Fruit fly (Drosophila melanogaster) whole organism, embryonic: Measurements from ENCODE around the gene Rbp6.

Experiments used
- Bteb2 ChIP-seq: fragments of 200-800 bp; sonication (Bioruptor generic); optimal IDR thresholded peaks from 2 replicates; lab custom pipeline; 2016; ENCODE audit warnings: missing biosample characterization, missing genetic modification characterization
- C15 ChIP-seq: fragments of 200-800 bp; sonication (Bioruptor generic); IDR thresholded peaks from 3 replicates; pipeline ENCODE4 v1.3.6; 2022; ENCODE audit warnings: missing biosample characterization, missing genetic modification characterization
- CG10543 ChIP-seq: fragments of 200-800 bp; sonication (Bioruptor generic); optimal IDR thresholded peaks from 3 replicates; lab custom pipeline; 2017; ENCODE audit warnings: missing biosample characterization, mild to moderate bottlenecking, missing genetic modification characterization, moderate library complexity
- CG11560 ChIP-seq: fragments of 200-800 bp; sonication (Bioruptor generic); IDR thresholded peaks from 3 replicates; pipeline ENCODE4 v1.3.6; 2022; ENCODE audit warnings: missing biosample characterization, missing genetic modification characterization
- CG1647 ChIP-seq: fragments of 200-800 bp; sonication (Bioruptor generic); optimal IDR thresholded peaks from 3 replicates; lab custom pipeline; 2016; ENCODE audit warnings: missing biosample characterization, missing genetic modification characterization
- CG17361 ChIP-seq: fragments of 200-800 bp; sonication (Bioruptor generic); IDR thresholded peaks from 3 replicates; pipeline ENCODE4 v1.3.6; 2022; ENCODE audit warnings: missing biosample characterization, missing genetic modification characterization
- CG17829 ChIP-seq: fragments of 200-800 bp; optimal IDR thresholded peaks from 2 replicates; lab custom pipeline; 2019; ENCODE audit warnings: missing biosample characterization, mild to moderate bottlenecking, missing genetic modification characterization, moderate library complexity
- CG2129 ChIP-seq: fragments of 200-800 bp; sonication (Bioruptor generic); IDR thresholded peaks from 2 replicates; pipeline ENCODE4 v1.3.6; 2022; ENCODE audit warnings: missing biosample characterization, missing genetic modification characterization; ENCODE audit not compliant: partially characterized antibody
- CG30403 ChIP-seq: fragments of 200-800 bp; sonication (Bioruptor generic); optimal IDR thresholded peaks from 3 replicates; lab custom pipeline; 2016; ENCODE audit warnings: missing biosample characterization, missing genetic modification characterization
- CG34422 ChIP-seq: fragments of 200-800 bp; sonication (Bioruptor generic); IDR thresholded peaks from 3 replicates; pipeline ENCODE4 v1.3.6; 2022; ENCODE audit warnings: missing biosample characterization, missing genetic modification characterization
- CG4360 ChIP-seq: fragments of 200-800 bp; sonication (Bioruptor generic); IDR thresholded peaks from 2 replicates; pipeline ENCODE4 v1.3.6; 2022; ENCODE audit warnings: missing biosample characterization, missing genetic modification characterization
- CG6254 ChIP-seq: fragments of 200-800 bp; sonication (Bioruptor generic); optimal IDR thresholded peaks from 3 replicates; lab custom pipeline; 2017; ENCODE audit warnings: mild to moderate bottlenecking, missing biosample characterization, missing genetic modification reagents, missing genetic modification characterization
- CG7556 ChIP-seq: fragments of 200-800 bp; sonication (Bioruptor generic); optimal IDR thresholded peaks from 2 replicates; lab custom pipeline; 2017; ENCODE audit warnings: missing biosample characterization, mild to moderate bottlenecking, missing genetic modification characterization
- CG7745 ChIP-seq: fragments of 200-800 bp; sonication (Bioruptor generic); optimal IDR thresholded peaks from 2 replicates; lab custom pipeline; 2018; ENCODE audit warnings: missing biosample characterization, mild to moderate bottlenecking, missing genetic modification characterization, moderate library complexity
- CG9437 ChIP-seq: fragments of 200-800 bp; sonication (Bioruptor generic); optimal IDR thresholded peaks from 2 replicates; lab custom pipeline; 2018; ENCODE audit warnings: missing biosample characterization, mild to moderate bottlenecking, missing genetic modification characterization
- CG9727 ChIP-seq: fragments of 200-800 bp; sonication (Bioruptor generic); optimal IDR thresholded peaks from 3 replicates; lab custom pipeline; 2017; ENCODE audit warnings: missing biosample characterization, mild to moderate bottlenecking, missing genetic modification characterization
- CG9876 ChIP-seq: fragments of 200-800 bp; sonication (Bioruptor generic); optimal IDR thresholded peaks from 2 replicates; lab custom pipeline; 2016; ENCODE audit warnings: missing biosample characterization, missing genetic modification characterization
- Ets65A ChIP-seq: fragments of 200-800 bp; sonication (Bioruptor generic); peaks from one replicate; lab custom pipeline; 2016; ENCODE audit warnings: missing biosample characterization, missing genetic modification characterization
- Gug ChIP-seq: fragments of 200-800 bp; sonication (Bioruptor generic); IDR thresholded peaks from 4 replicates; pipeline ENCODE4 v1.3.6; 2022; ENCODE audit warnings: missing biosample characterization, missing genetic modification characterization
- HLHmδ ChIP-seq: fragments of 200-800 bp; sonication (Bioruptor generic); optimal IDR thresholded peaks from 2 replicates; lab custom pipeline; 2018; ENCODE audit warnings: missing biosample characterization, mild to moderate bottlenecking, missing genetic modification characterization, moderate library complexity
- Hand ChIP-seq: fragments of 200-800 bp; sonication (Bioruptor generic); optimal IDR thresholded peaks from 2 replicates; lab custom pipeline; 2017; ENCODE audit warnings: mild to moderate bottlenecking, missing biosample characterization, missing genetic modification reagents, missing genetic modification characterization
- Hmr ChIP-seq: fragments of 200-800 bp; sonication (Bioruptor generic); optimal IDR thresholded peaks from 3 replicates; lab custom pipeline; 2017; ENCODE audit warnings: mild to moderate bottlenecking, missing biosample characterization, missing genetic modification reagents, missing genetic modification characterization
- Hr3 ChIP-seq: fragments of 200-800 bp; sonication (Bioruptor generic); optimal IDR thresholded peaks from 3 replicates; lab custom pipeline; 2016; ENCODE audit warnings: missing biosample characterization, missing genetic modification characterization
- Max ChIP-seq: fragments of 200-800 bp; sonication (Bioruptor generic); optimal IDR thresholded peaks from 2 replicates; lab custom pipeline; 2016; ENCODE audit warnings: missing biosample characterization, mild to moderate bottlenecking, missing genetic modification characterization
- Neu2 ChIP-seq: fragments of 200-800 bp; sonication (Bioruptor generic); optimal IDR thresholded peaks from 3 replicates; lab custom pipeline; 2016; ENCODE audit warnings: missing biosample characterization, missing genetic modification characterization, borderline replicate concordance
- Sox102F ChIP-seq: fragments of 200-800 bp; sonication (Bioruptor generic); optimal IDR thresholded peaks from 2 replicates; lab custom pipeline; 2018; ENCODE audit warnings: missing biosample characterization, mild to moderate bottlenecking, missing genetic modification characterization, moderate library complexity
- Xrp1 ChIP-seq: fragments of 200-800 bp; sonication (Bioruptor generic); IDR thresholded peaks from 2 replicates; pipeline ENCODE4 v1.3.6; 2022; ENCODE audit warnings: missing biosample characterization, missing genetic modification characterization
- ato ChIP-seq: fragments of 200-800 bp; sonication (Bioruptor generic); IDR thresholded peaks from 2 replicates; pipeline ENCODE4 v1.3.6; 2022; ENCODE audit warnings: missing biosample characterization, missing genetic modification characterization; ENCODE audit not compliant: partially characterized antibody
- chm ChIP-seq: fragments of 200-800 bp; sonication (Bioruptor generic); IDR thresholded peaks from 2 replicates; pipeline ENCODE4 v1.3.6; 2022; ENCODE audit warnings: missing biosample characterization, missing genetic modification characterization
- ci ChIP-seq: fragments of 200-800 bp; sonication (Bioruptor generic); IDR thresholded peaks from 3 replicates; pipeline ENCODE4 v1.3.6; 2022; ENCODE audit warnings: missing biosample characterization, missing genetic modification characterization
- da ChIP-seq: fragments of 200-800 bp; sonication (Bioruptor generic); optimal IDR thresholded peaks from 2 replicates; lab custom pipeline; 2016; ENCODE audit warnings: missing biosample characterization, missing genetic modification characterization
- dimm ChIP-seq: fragments of 200-800 bp; sonication (Bioruptor generic); IDR thresholded peaks from 2 replicates; pipeline ENCODE4 v1.3.6; 2022; ENCODE audit warnings: missing biosample characterization, missing genetic modification characterization
- ems ChIP-seq: fragments of 200-800 bp; sonication (Bioruptor generic); optimal IDR thresholded peaks from 3 replicates; lab custom pipeline; 2016; ENCODE audit warnings: missing biosample characterization, missing genetic modification characterization
- en ChIP-seq: fragments of 200-800 bp; sonication (Bioruptor generic); optimal IDR thresholded peaks from 2 replicates; lab custom pipeline; 2016; ENCODE audit warnings: missing biosample characterization, missing genetic modification characterization
- fd3F ChIP-seq: fragments of 200-800 bp; sonication (Bioruptor generic); optimal IDR thresholded peaks from 2 replicates; lab custom pipeline; 2018; ENCODE audit warnings: missing biosample characterization, mild to moderate bottlenecking, missing genetic modification characterization, moderate library complexity
- ftz-f1 ChIP-seq: fragments of 200-800 bp; sonication (Bioruptor generic); optimal IDR thresholded peaks from 2 replicates; lab custom pipeline; 2016; ENCODE audit warnings: missing biosample characterization, missing genetic modification characterization
- gt ChIP-seq: fragments of 200-800 bp; sonication (Bioruptor generic); IDR thresholded peaks from 2 replicates; pipeline ENCODE4 v1.3.6; 2022; ENCODE audit warnings: missing biosample characterization, missing genetic modification characterization
- klu ChIP-seq: fragments of 200-800 bp; sonication (Bioruptor generic); IDR thresholded peaks from 2 replicates; pipeline ENCODE4 v1.3.6; 2022; ENCODE audit warnings: missing biosample characterization, missing genetic modification characterization
- lola ChIP-seq, 3 experiments: fragments of >200 bp in 2 of 3; fragments of 200-800 bp in 1 of 3; sonication (Bioruptor generic) in 1 of 3; optimal IDR thresholded peaks; 2 replicates each; lab custom pipeline; 2017 to 2019; ENCODE audit warnings: missing biosample characterization in 3 of 3, missing genetic modification characterization in 3 of 3, mild to moderate bottlenecking in 1 of 3, moderate library complexity in 1 of 3
- mirr ChIP-seq: fragments of 200-800 bp; sonication (Bioruptor generic); optimal IDR thresholded peaks from 3 replicates; lab custom pipeline; 2018; ENCODE audit warnings: missing biosample characterization, mild to moderate bottlenecking, missing genetic modification characterization
- nerfin-1 ChIP-seq: fragments of 200-800 bp; sonication (Bioruptor generic); optimal IDR thresholded peaks from 3 replicates; lab custom pipeline; 2019; ENCODE audit warnings: missing biosample characterization, mild to moderate bottlenecking, missing genetic modification characterization, moderate library complexity
- nerfin-2 ChIP-seq: fragments of 200-800 bp; sonication (Bioruptor generic); IDR thresholded peaks from 2 replicates; pipeline ENCODE4 v1.3.6; 2022; ENCODE audit warnings: missing biosample characterization, missing genetic modification characterization; ENCODE audit not compliant: partially characterized antibody
- odd ChIP-seq: fragments of 200-800 bp; sonication (Bioruptor generic); optimal IDR thresholded peaks from 2 replicates; lab custom pipeline; 2017; ENCODE audit warnings: missing biosample characterization, mild to moderate bottlenecking, missing genetic modification characterization
- pnt ChIP-seq: fragments of 200-800 bp; sonication (Bioruptor generic); optimal IDR thresholded peaks from 3 replicates; lab custom pipeline; 2016; ENCODE audit warnings: missing biosample characterization, missing genetic modification characterization
- sc ChIP-seq, 3 experiments: fragments of >200 bp in 2 of 3; fragments of 200-800 bp in 1 of 3; sonication (Bioruptor generic) in 1 of 3; optimal IDR thresholded peaks; 2 replicates in 2 of 3; 3 replicates in 1 of 3; lab custom pipeline; 2017; ENCODE audit warnings: mild to moderate bottlenecking in 1 of 3, missing biosample characterization in 1 of 3, missing genetic modification characterization in 1 of 3, missing genetic modification reagents in 1 of 3
- seq ChIP-seq: fragments of 200-800 bp; sonication (Bioruptor generic); IDR thresholded peaks from 2 replicates; pipeline ENCODE4 v1.3.6; 2022; ENCODE audit warnings: missing biosample characterization, missing genetic modification characterization
- so ChIP-seq: fragments of 200-800 bp; sonication (Bioruptor generic); IDR thresholded peaks from 3 replicates; pipeline ENCODE4 v1.3.6; 2022; ENCODE audit warnings: missing biosample characterization, missing genetic modification characterization
- zen2 ChIP-seq: fragments of 200-800 bp; sonication (Bioruptor generic); IDR thresholded peaks from 3 replicates; pipeline ENCODE4 v1.3.6; 2022; ENCODE audit warnings: missing biosample characterization, missing genetic modification characterization; ENCODE audit not compliant: partially characterized antibody

Rbp6 gene

dm6 chr3L:17015663-17016575 is 222.1 kb downstream of the Rbp6 start, which contains the start of the genes CG6664 and CG7728 (continued):
- peak; percentile 31 for TF ChIP-seq CG17829 (tag; lab: Kevin White, UChicago)
- 0 out of 2 replicates have a peak, but pooled peaks have one; percentile 14 for TF ChIP-seq nerfin-2 (GFP tag; lab: Robert Waterston, UW)
- TF ChIP-seq CG11560 (tag; lab: Robert Waterston, UW): no peak
- TF ChIP-seq ftz-f1 (GFP tag; lab: Kevin White, UChicago): no peak
- no peak for TF ChIP-seq gt (GFP tag; lab: Robert Waterston, UW)
- peak; percentile 52 for TF ChIP-seq CG34422 (GFP tag; lab: Robert Waterston, UW)
- TF ChIP-seq CG30403: peak; percentile 85
- TF ChIP-seq zen2 (GFP tag; lab: Robert Waterston, UW): no peak
- peak; percentile 55 for TF ChIP-seq CG7556 (GFP tag; lab: Kevin White, UChicago)
- TF ChIP-seq Sox102F (GFP tag; lab: Kevin White, UChicago): no peak
- TF ChIP-seq ems (GFP tag; lab: Kevin White, UChicago): no peak
- no peak for TF ChIP-seq Hand
- no peak for TF ChIP-seq dimm (GFP tag; lab: Robert Waterston, UW)
- peak; percentile 58 for TF ChIP-seq Hmr
- no peak for TF ChIP-seq sc (optimal IDR thresholded peaks at IDR 0.05; lab: Kevin White, UChicago)
- peak; percentile 24 for TF ChIP-seq sc (GFP tag; optimal IDR thresholded peaks at IDR 0.05; lab: Kevin White, UChicago)
- TF ChIP-seq C15 (GFP tag; lab: Robert Waterston, UW): 0 out of 3 replicates have a peak, but pooled peaks have one; percentile 23
- TF ChIP-seq CG7745 (tag; lab: Kevin White, UChicago): no peak
- TF ChIP-seq CG2129 (GFP tag; lab: Robert Waterston, UW): no peak; the same call in 1 of the 2 replicates
- TF ChIP-seq CG10543 (GFP tag; lab: Kevin White, UChicago): peak; percentile 49
- TF ChIP-seq mirr (GFP tag; lab: Kevin White, UChicago): peak; percentile 38
- TF ChIP-seq odd: no peak
- no peak for TF ChIP-seq en (GFP tag; lab: Kevin White, UChicago)
- no peak for TF ChIP-seq HLHmδ (GFP tag; lab: Kevin White, UChicago)
- no peak for TF ChIP-seq klu (GFP tag; lab: Robert Waterston, UW)
- TF ChIP-seq fd3F (GFP tag; lab: Kevin White, UChicago): peak; percentile 6
- TF ChIP-seq chm (GFP tag; lab: Robert Waterston, UW): peak; percentile 57; the same call in 1 of the 2 replicates
- TF ChIP-seq seq (GFP tag; lab: Robert Waterston, UW): no peak
- peak; percentile 43 for TF ChIP-seq nerfin-1 (tag; lab: Kevin White, UChicago)
- TF ChIP-seq Xrp1 (GFP tag; lab: Robert Waterston, UW): no peak
- peak; percentile 59; the same call in 2 of the 4 replicates for TF ChIP-seq Gug (GFP tag; lab: Robert Waterston, UW)
- no peak for TF ChIP-seq CG4360 (GFP tag; lab: Robert Waterston, UW)
- no peak for TF ChIP-seq CG6254 (GFP tag; lab: Kevin White, UChicago)
- peak in 1 of 3 experiments; percentile 66 for TF ChIP-seq lola (GFP tag; optimal IDR thresholded peaks at IDR 0.05; lab: Kevin White, UChicago)
- TF ChIP-seq CG9437 (GFP tag; lab: Kevin White, UChicago): peak; percentile 74
- TF ChIP-seq Bteb2 (GFP tag; lab: Kevin White, UChicago): no peak
- peak; percentile 95 for TF ChIP-seq Ets65A (GFP tag; lab: Kevin White, UChicago)
- peak; percentile 70 for TF ChIP-seq ci
- TF ChIP-seq ato (GFP tag; lab: Robert Waterston, UW): no peak
- TF ChIP-seq CG17361 (GFP tag; lab: Robert Waterston, UW): peak; percentile 78
- TF ChIP-seq Hr3 (GFP tag; lab: Kevin White, UChicago): peak; percentile 9
- peak; percentile 46 for TF ChIP-seq Max (GFP tag; lab: Kevin White, UChicago)
- peak; percentile 67 for TF ChIP-seq CG9727 (GFP tag; lab: Kevin White, UChicago)
- no peak for TF ChIP-seq Neu2 (GFP tag; lab: Kevin White, UChicago)
- TF ChIP-seq so (GFP tag; lab: Robert Waterston, UW): 0 out of 3 replicates have a peak, but pooled peaks have one; percentile 41
- peak; percentile 15 for TF ChIP-seq CG9876 (GFP tag; lab: Kevin White, UChicago)
- peak; percentile 47 for TF ChIP-seq CG1647 (GFP tag; lab: Kevin White, UChicago)
- peak; percentile 25 for TF ChIP-seq pnt (GFP tag; lab: Kevin White, UChicago)
- TF ChIP-seq da (GFP tag; lab: Kevin White, UChicago): no peak
